Worm (Caenorhabditis elegans): Measurements from ENCODE around the gene ftt-2.

DNA sequence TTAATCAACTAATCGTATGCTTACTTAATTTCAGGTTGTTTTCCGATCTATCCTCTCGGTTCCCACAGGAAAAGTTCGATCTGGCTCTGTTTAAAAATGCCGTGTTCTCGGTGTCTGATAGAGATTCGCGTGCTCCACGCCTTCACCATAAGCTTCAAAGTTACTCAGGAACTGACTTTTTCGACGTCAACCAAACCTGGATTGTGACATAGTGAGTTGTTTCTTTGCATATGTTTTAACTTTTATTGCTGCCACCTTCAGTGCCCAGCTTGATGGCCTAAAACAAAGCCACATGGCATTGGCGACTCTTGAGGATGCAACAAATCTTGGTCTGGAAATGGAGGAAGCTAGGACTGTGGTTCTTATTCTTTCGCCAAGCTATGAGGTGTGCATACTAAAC is 19.3 kb downstream of the ftt-2 start:
- no peak for TF ChIP-seq Y105C5A.15 (GFP tag; IDR thresholded peaks at IDR 0.05)
- no peak for TF ChIP-seq egl-27 (tag; optimal IDR thresholded peaks at IDR 0.05)
- no peak for TF ChIP-seq zag-1 (tag; optimal IDR thresholded peaks at IDR 0.05)
- no peak for TF ChIP-seq aha-1 (tag)
- TF ChIP-seq mep-1 (tag; optimal IDR thresholded peaks at IDR 0.05), result no peak
- no peak for TF ChIP-seq pha-4 (GFP tag; IDR thresholded peaks at IDR 0.05)
- TF ChIP-seq pha-4 (tag; optimal IDR thresholded peaks at IDR 0.05), result no peak

Data from whole organism, L4 larva.